Worm (Caenorhabditis elegans): Measurements from ENCODE around the gene D2096.7.
"Not testable (repeated sequence)": the region's sequence is repeated elsewhere in the genome, so short reads cannot be mapped to it uniquely, and the experiment has no call there.

The D2096.7 gene

DNA sequence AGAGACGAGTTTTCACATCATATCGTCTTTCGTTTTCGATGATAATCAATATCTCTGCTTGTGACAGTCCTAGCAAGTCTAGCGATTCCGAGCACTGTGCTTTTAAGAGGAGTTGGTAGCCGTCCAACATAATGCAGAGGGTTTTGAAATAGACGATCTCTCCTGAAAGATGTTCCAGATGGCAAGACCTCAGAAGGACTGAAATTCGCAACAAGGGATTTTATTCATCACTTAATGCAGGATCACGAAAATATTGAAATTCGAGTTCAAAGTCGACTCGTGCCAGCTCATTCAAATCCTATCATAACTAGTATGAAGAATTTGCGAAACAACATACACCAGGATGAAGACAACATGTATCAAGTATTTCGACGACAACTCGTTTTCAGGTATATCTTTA is at the start of gene D2096.7:
D2096.7 (minus strand) TSS at position 130 of the 400 bp plus-strand sequence.
- TF ChIP-seq dao-5 (tag; optimal IDR thresholded peaks at IDR 0.05) (peak; percentile 26), W03F9.2 (tag; optimal IDR thresholded peaks at IDR 0.05) (no peak), him-1 (tag; optimal IDR thresholded peaks at IDR 0.05) (no peak)

DNA sequence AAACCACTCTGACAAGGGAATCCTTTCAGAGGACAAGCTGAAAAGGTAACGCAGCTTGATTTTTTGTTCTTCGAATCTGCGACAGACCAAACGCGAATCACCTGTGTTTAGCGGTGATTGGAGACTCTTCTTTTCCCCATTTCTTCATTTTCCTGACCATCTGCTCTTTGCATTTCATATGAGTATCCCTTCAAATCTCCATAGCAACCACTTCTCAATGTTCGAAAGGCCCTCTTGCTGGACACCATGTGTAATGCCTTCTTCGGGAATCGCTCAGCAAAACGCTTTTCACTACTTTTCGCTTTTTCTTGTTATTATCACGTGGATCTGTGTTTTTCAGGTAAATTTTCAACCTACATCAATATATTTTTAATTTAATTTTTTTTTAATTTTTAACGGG is 49.1 kb upstream of the D2096.7 start, which contains the start of the genes T26A8.3 and tmem-231:
T26A8.3 (minus strand) TSS at position 101 of the 400 bp plus-strand sequence.
tmem-231 (plus strand) TSS at position 249 of the 400 bp plus-strand sequence.
- TF ChIP-seq him-1 (tag; optimal IDR thresholded peaks at IDR 0.05) (no peak), dao-5 (tag; optimal IDR thresholded peaks at IDR 0.05) (no peak), W03F9.2 (tag; optimal IDR thresholded peaks at IDR 0.05) (no peak)

- TF ChIP-seq W03F9.2 (tag; optimal IDR thresholded peaks at IDR 0.05), result no peak
These were observed 43.5 kb upstream of the D2096.7 start, which contains the start of gene M116.5 for ce11 chrIV:8420961-8421360. Gene M116.5 (minus strand): TSS chrIV:8421061.

- TF ChIP-seq W03F9.2 (tag; optimal IDR thresholded peaks at IDR 0.05) (no peak), him-1 (tag; optimal IDR thresholded peaks at IDR 0.05) (no peak), dao-5 (tag; optimal IDR thresholded peaks at IDR 0.05) (no peak)
These were observed 20.4 kb upstream of the D2096.7 start for ce11 chrIV:8397814-8398213.

- TF ChIP-seq him-1 (tag; optimal IDR thresholded peaks at IDR 0.05) (no peak), W03F9.2 (tag; optimal IDR thresholded peaks at IDR 0.05) (no peak), dao-5 (tag; optimal IDR thresholded peaks at IDR 0.05) (no peak)
These were observed 18.9 kb upstream of the D2096.7 start, which contains the start of gene timm-17B.2 for ce11 chrIV:8396348-8396747. Gene timm-17B.2 (plus strand): TSS chrIV:8396648.

DNA sequence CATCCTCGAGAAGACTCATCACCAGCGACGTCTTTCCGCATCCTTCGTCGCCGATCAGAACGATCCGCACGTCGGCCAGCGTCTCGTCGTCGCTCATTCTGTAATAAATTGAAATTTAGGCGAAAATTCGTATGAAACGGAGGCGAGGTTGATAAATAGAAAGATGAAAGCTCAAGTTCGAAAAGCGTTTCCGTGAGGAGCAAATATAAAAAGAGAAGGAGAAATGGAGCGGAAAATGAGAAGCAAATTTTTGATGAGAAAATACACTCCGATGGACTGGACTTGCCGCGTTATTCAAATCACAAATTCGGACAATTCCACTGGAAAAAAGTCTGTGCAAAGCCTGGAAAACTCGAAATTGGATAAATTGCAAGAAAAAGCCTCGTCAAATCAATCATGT is 16.7 kb upstream of the D2096.7 start, which contains the start of gene D2096.11:
D2096.11 (minus strand) TSS at position 101 of the 400 bp plus-strand sequence.
- no peak for TF ChIP-seq him-1 (tag; optimal IDR thresholded peaks at IDR 0.05)
- no peak for TF ChIP-seq dao-5 (tag; optimal IDR thresholded peaks at IDR 0.05)
- no peak for TF ChIP-seq W03F9.2 (tag; optimal IDR thresholded peaks at IDR 0.05)

DNA sequence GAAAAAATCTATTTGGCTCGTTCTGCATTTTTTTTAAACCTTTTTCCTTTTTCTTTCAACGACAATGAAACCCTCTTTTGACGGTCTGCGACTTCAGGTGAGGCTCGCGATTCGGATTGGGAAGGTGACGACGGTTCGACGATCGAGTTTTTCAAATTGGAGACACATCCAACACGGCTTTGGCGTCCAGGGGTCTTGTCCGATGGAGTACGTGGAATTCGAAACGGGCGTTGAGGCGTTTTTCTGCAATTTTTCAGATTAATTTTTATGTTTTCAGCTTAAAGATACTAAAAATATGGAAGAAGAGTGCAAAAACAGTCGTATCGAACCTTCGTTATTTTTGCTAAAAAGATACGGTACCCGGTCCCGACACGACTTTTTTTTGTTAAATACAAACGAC is 11.7 kb upstream of the D2096.7 start, which contains the start of gene D2096.10:
D2096.10 (minus strand) TSS at position 101 of the 400 bp plus-strand sequence.
- not testable (repeated sequence) for TF ChIP-seq W03F9.2, dao-5, him-1 (tag; optimal IDR thresholded peaks at IDR 0.05)

- TF ChIP-seq W03F9.2 (tag; optimal IDR thresholded peaks at IDR 0.05) (no peak), dao-5 (tag; optimal IDR thresholded peaks at IDR 0.05) (no peak), him-1 (tag; optimal IDR thresholded peaks at IDR 0.05) (no peak)
These were observed 8.2 kb upstream of the D2096.7 start for ce11 chrIV:8385662-8386061.

ce11 chrIV:8384737-8385136 is 7.3 kb upstream of the D2096.7 start:
- no peak for TF ChIP-seq W03F9.2 (tag; optimal IDR thresholded peaks at IDR 0.05)
- no peak for TF ChIP-seq dao-5 (tag; optimal IDR thresholded peaks at IDR 0.05)
- TF ChIP-seq him-1 (tag; optimal IDR thresholded peaks at IDR 0.05), result no peak

DNA sequence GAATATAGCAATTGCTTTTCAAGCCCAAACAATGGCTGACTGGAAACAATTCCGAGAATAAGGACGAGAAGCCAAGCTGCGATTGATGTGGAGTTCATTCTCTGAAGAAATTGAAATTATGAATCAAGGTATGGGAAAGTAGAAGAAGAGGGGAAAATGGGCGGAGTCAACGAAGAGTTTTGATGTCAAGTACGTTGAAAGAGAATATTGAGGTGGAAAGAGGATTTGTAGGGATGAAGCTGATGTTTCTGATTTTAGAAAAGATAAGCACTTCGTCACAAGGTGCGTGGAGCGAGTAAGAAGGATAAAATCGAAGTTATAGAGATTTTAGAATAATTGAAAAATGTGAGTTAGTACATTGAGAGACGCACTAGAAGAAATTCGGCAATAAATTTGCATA is 5.3 kb upstream of the D2096.7 start, which contains the start of gene D2096.9:
D2096.9 (minus strand) TSS at position 101 of the 400 bp plus-strand sequence.
- no peak for TF ChIP-seq him-1 (tag; optimal IDR thresholded peaks at IDR 0.05)
- TF ChIP-seq W03F9.2 (tag; optimal IDR thresholded peaks at IDR 0.05), result no peak
- no peak for TF ChIP-seq dao-5 (tag; optimal IDR thresholded peaks at IDR 0.05)

DNA sequence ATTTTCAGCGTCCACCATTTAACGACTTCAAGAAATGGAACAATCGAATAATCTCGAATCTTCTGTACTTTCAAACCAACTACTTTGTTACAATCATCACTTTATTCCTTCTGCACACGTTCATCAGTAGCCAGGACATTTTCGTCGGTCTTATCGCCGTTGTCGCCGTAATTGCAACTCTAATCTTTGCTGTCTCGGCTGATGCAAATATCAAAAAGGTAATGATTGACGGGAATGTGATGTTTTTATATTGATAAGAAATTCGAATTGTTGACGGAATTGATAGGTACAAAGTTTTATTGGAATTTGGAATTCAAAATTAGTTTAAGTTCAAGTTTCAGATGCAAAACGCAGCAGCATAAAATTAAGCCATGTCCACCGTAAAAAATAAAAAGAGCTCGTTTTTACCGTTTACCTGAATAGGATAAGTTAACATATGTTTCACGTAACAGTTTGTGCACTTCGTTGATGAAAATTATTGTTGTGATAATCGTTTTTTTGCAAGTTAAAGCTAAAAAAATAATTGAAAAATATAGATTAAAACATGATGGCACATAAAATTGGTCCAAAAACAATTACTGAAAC is 2.9 kb upstream of the D2096.7 start:
- TF ChIP-seq dao-5 (tag; optimal IDR thresholded peaks at IDR 0.05) (no peak), W03F9.2 (tag; optimal IDR thresholded peaks at IDR 0.05) (no peak), him-1 (tag; optimal IDR thresholded peaks at IDR 0.05) (no peak)

- TF ChIP-seq him-1 (tag; optimal IDR thresholded peaks at IDR 0.05), result no peak
- TF ChIP-seq dao-5 (tag; optimal IDR thresholded peaks at IDR 0.05), result no peak
- no peak for TF ChIP-seq W03F9.2 (tag; optimal IDR thresholded peaks at IDR 0.05)
These were observed 2.3 kb upstream of the D2096.7 start, which contains the start of gene praf-3 for ce11 chrIV:8379683-8380082. Gene praf-3 (plus strand): TSS chrIV:8379983.

- TF ChIP-seq W03F9.2 (tag; optimal IDR thresholded peaks at IDR 0.05), result peak; percentile 89
- TF ChIP-seq him-1 (tag; optimal IDR thresholded peaks at IDR 0.05), result no peak
These were observed 1.8 kb upstream of the D2096.7 start, which contains the start of gene nap-1 for ce11 chrIV:8379278-8379677. Gene nap-1 (minus strand): TSS chrIV:8379319.

- TF ChIP-seq dao-5 (tag; optimal IDR thresholded peaks at IDR 0.05) (no peak), him-1 (tag; optimal IDR thresholded peaks at IDR 0.05) (no peak), W03F9.2 (tag; optimal IDR thresholded peaks at IDR 0.05) (no peak)
These were observed 850 bp upstream of the D2096.7 start for ce11 chrIV:8378280-8378679.

DNA sequence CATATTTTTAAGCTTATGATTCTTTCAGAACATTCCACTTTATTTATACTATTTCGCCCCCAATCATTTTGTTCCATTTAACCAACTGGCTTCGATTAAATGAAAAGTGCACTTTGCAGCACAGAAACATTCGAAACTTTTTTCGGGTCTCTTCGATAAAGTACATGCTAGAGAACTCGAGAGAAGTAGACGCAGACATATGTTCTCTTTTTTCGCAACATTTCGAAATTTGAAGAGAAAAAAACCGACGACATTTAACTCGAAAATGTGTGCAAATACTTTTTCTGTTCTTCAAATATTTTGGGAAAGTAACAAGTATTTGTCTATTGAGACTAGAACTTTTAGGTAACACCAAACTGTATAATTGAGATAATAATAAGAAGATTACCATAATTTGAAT is 507 bp downstream of the D2096.7 start:
- TF ChIP-seq dao-5 (tag; optimal IDR thresholded peaks at IDR 0.05), result no peak
- TF ChIP-seq W03F9.2 (tag; optimal IDR thresholded peaks at IDR 0.05), result no peak
- TF ChIP-seq him-1 (tag; optimal IDR thresholded peaks at IDR 0.05), result no peak
